Worm (Caenorhabditis elegans) whole organism, L4/young adult: Measurements from ENCODE around the gene B0361.4.
A peak's percentile ranks its signal among the peaks of the same experiment; 100 is the strongest.

Source experiments
- W03F9.2 ChIP-seq: fragments of 150-350 bp; optimal IDR thresholded peaks from 2 replicates; lab custom pipeline; 2014; ENCODE audit warnings: missing biosample characterization, missing genetic modification characterization
- dao-5 ChIP-seq: sonication (generic microtip); optimal IDR thresholded peaks from 2 replicates; lab custom pipeline; 2016; ENCODE audit warnings: missing genotype, missing genetic modification characterization, moderate library complexity, missing compliant biosample characterization
- him-1 ChIP-seq: sonication (generic microtip); optimal IDR thresholded peaks from 2 replicates; lab custom pipeline; 2016; ENCODE audit warnings: missing genotype, missing genetic modification reagents, missing genetic modification characterization, missing compliant biosample characterization

B0361.4 gene

DNA sequence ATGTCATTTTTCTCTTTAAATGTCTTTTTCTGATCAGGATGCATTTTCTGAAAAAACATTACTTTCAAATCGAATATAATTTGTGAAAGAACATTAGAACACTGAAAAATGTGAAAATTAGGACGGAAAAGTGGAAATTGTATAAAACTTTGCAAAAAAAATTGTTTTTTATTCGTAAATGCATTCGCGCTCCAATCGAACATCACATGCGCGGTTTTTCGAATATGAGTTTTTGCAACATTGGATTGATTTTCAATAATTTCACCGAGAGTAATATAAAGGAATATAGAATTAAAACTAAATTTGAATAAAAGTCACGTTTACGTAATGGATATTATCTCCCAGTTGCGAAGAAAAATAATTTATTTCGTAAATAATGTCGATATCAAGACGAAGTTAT is 18.4 kb downstream of the B0361.4 start, which contains the start of the genes spot-1 and B0361.11:
spot-1 (minus strand) TSS at position 47 of the 400 bp plus-strand sequence.
B0361.11 (plus strand) TSS at position 372 of the 400 bp plus-strand sequence.
- TF ChIP-seq dao-5, result no peak
- TF ChIP-seq W03F9.2, result peak; percentile 28

DNA sequence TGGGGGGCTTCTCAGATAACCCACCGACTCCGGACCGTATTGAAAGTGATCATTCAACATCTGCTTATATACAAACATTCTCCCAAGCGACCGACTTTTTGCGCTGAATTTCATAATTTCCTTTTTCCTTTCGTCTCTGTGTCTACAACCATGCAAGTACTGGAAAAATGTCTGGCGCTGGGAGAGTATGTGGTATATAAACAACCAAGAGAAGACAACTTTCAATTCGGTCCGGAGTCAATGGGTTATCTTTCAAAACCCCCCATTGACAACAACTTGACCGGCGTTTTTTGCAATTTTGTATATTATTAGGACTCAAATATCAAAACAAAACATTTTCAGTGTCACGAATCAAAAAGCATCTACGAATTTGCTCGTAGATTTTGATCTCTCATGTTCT is 19.7 kb downstream of the B0361.4 start:
- peak; percentile 74 for TF ChIP-seq W03F9.2
- TF ChIP-seq dao-5, result peak; percentile 42
- TF ChIP-seq him-1 (tag; lab: Kevin White, UChicago), result no peak

DNA sequence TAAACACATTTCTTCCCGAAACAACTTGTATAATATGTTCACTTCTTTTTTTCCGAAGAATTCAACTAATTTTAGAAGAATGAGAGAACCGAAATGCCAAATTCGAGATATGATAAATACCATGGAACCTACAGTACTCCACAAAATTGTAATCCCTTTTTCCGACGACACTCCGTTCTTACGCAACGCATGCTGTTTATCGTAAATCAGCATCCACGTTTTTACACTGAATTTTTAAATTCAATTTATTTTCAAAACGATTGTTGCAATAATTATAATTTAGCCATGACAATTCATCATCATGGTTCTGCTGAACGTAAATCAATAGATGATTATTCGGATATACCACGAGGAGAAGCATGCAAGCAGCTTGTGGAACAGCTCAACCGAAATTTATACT is 22.4 kb downstream of the B0361.4 start, which contains the start of gene B0361.3:
B0361.3 (plus strand) TSS at position 284 of the 400 bp plus-strand sequence.
- TF ChIP-seq W03F9.2, result no peak
- no peak for TF ChIP-seq him-1 (tag; lab: Kevin White, UChicago)
- no peak for TF ChIP-seq dao-5

DNA sequence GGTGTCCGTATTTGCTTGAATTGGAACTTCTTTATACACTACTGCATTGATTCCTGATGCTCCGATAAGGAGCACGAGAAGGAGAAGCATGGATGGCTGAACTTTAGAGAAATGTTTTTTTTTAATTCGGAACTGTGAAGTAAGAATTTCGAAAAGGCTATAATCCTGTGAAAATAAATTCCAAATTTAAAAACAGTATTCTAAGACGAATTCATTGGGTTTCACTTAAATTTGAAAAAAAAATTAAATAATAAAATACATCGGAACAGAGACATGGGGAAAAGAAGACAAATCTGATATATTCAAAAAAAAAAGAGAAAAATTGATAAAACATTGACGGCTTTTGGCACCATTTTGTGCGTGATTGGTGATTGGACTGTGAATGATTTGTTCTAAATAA is 27.0 kb downstream of the B0361.4 start, which contains the start of gene pho-5:
pho-5 (minus strand) TSS at position 101 of the 400 bp plus-strand sequence.
- no peak for TF ChIP-seq W03F9.2
- TF ChIP-seq him-1 (tag; lab: Kevin White, UChicago), result no peak
- TF ChIP-seq dao-5, result no peak

DNA sequence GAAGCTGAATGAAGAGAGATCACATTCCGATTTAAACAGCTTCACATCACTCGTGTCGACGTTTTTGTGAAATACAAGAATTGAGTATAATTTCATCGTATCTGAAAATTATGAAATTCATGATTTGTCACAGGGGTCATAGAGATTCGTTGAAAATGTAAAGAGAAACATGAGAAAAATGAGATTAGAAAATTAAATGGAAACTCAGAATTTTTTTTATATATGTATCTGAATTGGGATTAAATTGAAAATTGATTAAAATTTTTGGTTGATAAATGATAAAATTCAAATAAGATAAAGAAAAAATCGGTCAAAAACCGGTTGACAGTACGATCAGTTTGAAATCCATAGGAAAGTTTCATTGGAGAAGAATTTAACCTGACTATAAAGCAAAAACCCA is 28.7 kb downstream of the B0361.4 start, which contains the start of gene ykt-6:
ykt-6 (minus strand) TSS at position 101 of the 400 bp plus-strand sequence.
- TF ChIP-seq W03F9.2 (no peak), him-1 (tag; lab: Kevin White, UChicago) (no peak), dao-5 (no peak)

DNA sequence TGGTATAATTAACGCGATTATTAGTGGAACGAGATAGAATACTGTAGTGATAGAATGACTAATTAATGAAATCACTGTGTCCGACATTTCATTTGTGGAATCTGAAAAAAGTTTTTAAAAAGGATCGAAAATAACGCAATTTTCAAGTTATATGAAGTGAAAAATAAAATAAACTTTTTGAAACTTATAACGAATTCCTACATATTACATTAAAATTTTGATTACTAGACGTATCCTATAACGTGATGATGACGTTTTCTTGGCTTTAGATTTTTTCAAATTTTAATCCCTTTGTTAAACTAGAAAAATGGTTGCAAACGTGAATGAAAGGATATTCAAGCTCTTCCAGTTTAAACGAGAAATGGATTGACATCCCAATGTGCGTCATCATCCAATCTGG is 31.7 kb downstream of the B0361.4 start, which contains the start of gene algn-11:
algn-11 (minus strand) TSS at position 101 of the 400 bp plus-strand sequence.
- no peak for TF ChIP-seq dao-5
- TF ChIP-seq W03F9.2, result no peak
- no peak for TF ChIP-seq him-1 (tag; lab: Kevin White, UChicago)

DNA sequence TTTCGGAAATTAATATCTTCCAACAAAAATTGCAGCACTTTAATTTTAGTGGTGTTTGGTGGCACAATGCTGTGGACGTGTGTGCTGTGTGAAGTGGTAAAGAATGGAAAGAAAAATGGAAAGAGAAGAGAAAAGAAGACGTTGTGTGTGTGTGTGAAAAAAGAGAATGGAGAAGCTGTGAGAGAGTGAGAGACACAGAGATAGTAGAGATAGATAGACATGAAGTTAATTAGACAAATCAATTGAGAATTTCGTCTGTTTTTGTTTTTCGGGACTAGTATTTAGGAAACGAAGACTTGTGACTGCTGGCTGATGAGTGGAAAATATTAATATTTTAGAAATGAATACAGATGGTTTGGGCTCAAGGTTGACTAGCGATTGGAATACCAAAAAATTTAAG is 32.4 kb downstream of the B0361.4 start:
- TF ChIP-seq dao-5 (no peak), him-1 (tag; lab: Kevin White, UChicago) (no peak), W03F9.2 (no peak)

DNA sequence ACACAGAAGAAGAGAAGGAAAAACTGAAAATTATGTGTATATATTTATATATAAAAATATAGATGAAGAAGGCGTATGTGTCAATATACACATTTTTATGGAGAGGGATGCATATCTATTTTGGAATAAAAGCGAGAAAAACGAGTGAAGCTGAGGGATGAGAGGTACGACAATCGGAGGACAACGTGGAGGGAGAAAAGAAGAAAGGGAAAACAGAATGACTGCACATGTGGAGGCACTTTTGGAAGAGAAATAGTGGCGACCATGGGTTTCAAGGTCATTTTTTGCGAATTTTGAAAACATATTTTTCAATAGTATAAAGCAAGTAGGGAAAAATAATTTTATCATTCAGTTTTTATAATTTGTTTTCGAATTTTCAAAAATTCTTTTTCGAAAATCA is 33.8 kb downstream of the B0361.4 start:
- TF ChIP-seq dao-5 (no peak), him-1 (tag; lab: Kevin White, UChicago) (no peak), W03F9.2 (no peak)

DNA sequence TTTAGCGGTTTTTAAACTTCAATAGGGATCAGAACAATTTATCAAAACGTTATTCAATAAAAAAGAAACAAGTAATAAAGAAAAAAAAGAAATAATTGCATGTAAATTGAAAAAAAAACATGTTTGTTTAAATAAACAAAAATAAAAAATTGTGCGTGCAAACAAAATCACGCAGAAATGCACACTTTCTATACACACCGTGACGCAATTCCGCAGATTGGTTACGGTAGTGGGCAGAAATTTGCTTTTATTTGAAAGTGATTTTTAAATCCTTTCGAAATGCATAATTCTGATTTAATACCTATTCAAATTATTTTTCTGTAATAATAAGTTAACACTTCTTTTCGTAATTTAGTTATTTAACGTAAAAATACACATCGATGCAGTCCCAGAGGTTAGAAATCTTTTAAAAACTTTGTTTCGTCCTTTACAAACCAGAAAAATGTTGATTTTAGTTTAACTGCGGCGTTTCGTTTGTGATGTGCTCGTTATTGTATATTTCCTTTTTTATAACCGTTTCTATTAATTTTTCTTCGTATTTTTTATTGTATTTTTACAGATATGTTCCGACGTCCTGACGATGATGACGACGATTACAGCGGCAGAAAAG is 34.4 kb downstream of the B0361.4 start, which contains the start of gene cwf-19L2:
cwf-19L2 (plus strand) TSS at position 560 of the 610 bp plus-strand sequence.
- TF ChIP-seq him-1 (tag; lab: Kevin White, UChicago) (no peak), W03F9.2 (peak; percentile 27), dao-5 (no peak)

DNA sequence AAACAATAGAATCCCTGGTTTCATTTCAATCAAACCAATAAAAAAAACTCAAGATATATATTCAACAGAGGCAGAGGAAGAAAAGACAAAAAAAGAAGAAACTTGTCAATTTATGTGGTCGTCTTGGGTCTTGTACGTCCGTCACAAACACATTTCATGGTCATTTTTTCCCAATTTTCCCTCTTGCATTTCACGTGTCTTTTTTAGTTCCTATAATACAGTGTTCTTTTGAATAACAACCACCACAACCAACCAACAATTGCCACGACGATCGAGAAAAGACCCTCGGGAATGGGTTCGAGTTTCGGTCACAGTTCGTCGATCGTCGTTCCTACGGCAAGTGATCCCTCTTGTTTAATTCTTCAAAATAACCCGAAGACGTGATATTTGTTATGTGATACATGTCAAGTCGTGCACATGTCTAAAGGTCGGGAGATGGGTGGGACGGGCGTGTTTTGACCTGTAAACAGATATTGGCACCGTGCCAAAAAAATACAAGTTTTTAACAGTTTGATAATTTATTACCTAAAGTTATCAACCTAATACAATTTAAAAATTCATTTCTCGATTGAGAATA is 37.4 kb downstream of the B0361.4 start:
- TF ChIP-seq dao-5 (no peak), him-1 (tag; lab: Kevin White, UChicago) (no peak), W03F9.2 (no peak)

DNA sequence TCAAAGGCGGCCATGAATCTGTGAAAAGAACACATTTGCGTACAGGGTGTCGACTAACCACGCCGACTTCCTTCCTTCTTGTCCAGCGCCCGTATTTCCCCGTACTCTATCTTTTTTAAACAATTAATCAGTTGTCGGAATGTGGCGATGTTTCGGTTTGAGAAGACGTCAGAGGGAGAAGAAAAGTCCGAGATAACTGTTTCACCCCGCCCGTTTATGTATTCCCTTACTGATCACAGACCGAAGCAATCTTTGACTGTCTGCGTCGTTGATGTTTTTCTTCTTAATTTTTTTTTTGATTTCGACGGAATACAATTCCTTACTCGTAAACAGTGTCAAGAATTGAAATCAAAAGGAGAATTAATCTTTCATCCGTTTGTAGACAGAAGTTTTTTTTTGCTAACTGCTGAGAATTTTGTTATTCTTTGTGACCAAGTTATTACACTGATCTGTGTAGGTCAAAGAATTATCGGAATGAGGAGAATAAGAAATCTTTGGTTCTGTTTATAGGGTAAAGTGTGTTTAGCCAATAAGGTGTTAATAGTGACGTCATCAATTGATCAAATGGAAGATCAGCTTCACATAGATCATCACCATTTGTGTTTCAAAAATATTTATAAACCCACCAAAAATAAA is 38.4 kb downstream of the B0361.4 start:
- no peak for TF ChIP-seq dao-5
- TF ChIP-seq W03F9.2, result no peak
- no peak for TF ChIP-seq him-1 (tag; lab: Kevin White, UChicago)

DNA sequence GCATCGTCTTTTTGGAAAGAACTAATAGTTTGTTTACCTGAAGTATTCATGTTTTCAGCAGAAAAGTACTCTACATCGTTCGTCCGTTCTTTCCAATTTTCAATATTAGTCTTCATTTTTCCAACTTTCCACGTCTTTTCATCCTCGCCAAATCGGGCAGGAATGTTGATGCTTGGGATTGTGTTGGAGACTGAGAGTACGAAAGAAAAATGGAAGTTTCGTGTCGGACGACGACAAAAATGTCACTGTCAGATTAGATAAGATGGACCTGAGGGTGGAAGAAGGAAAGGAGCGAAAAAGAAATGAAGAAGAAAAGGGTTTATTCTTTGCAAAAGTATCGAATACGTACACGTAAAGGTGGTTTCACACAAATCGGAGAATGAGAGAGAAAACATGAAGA is 39.3 kb downstream of the B0361.4 start:
- TF ChIP-seq dao-5, result no peak
- no peak for TF ChIP-seq him-1 (tag; lab: Kevin White, UChicago)
- no peak for TF ChIP-seq W03F9.2

DNA sequence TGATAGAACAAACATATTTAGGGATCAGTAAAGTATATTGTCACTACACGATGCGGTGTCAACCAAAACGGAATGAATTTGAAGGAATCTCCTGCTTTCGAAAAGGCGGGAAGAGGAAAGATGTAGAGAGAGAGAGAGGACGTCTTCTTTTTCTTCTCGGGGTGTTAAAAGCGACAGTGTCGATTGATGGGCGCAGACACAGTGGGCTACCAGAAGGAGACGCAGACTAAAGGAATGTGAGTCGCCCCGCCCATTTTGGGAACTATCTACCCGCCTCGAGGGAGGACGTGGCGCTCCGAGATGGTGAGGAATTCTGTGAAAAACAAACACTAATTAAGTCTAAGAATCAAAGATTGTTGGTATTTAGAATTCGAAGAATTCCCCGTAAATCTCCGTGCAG is 40.7 kb downstream of the B0361.4 start, which contains the start of the genes B0361.14 and B0361.9:
B0361.14 (minus strand) TSS at position 66 of the 400 bp plus-strand sequence.
B0361.9 (minus strand) TSS at position 166 of the 400 bp plus-strand sequence.
- TF ChIP-seq W03F9.2, result no peak
- no peak for TF ChIP-seq him-1 (tag; lab: Kevin White, UChicago)
- no peak for TF ChIP-seq dao-5

DNA sequence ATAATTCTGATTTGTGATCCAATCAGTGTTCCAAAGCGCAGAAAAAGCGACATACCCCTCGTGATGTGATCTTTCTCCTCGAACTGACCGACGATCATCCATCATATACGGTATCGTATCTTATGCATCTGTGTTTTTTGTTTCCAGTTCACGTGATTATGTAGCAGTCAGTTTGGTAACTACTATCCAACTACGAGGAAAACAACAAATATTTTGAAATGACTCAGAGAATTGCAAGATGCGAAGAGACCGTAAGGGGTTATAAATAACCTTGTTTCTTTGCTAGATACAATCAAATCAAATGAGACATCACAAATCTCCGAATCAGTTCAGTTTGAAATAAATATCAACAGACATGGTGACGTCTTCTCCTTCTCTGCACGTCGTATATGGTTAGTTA is 41.4 kb downstream of the B0361.4 start:
- no peak for TF ChIP-seq W03F9.2
- no peak for TF ChIP-seq dao-5

DNA sequence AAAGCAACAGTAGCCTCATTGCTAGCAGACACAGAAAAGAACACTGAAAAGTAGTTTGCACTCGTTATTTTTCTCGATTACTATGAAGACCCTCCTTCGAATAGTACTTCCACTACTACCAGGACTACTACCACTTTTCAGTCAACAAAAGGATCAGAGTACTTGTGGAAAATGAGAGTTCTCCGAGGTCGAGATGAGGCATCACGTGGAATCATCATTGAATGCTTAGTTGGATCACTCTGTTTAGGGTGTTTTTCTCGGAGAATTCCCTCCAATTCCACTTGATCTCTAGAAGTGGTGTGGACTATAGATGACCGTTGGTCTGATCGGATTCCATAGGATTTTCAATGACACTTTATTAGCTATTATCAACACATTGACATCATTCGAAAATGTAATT is 42.0 kb downstream of the B0361.4 start:
- TF ChIP-seq dao-5 (no peak), him-1 (tag; lab: Kevin White, UChicago) (no peak), W03F9.2 (no peak)
